Worm (Caenorhabditis elegans) whole organism, young adult: ENCODE measurements around the gene C55B6.7.

Source experiments
- C17E4.6 ChIP-seq: fragments of 200-800 bp; sonication (Bioruptor generic); IDR thresholded peaks from 2 replicates; pipeline ENCODE4 v1.3.6; 2022; ENCODE audit warnings: missing genetic modification reagents, missing genetic modification characterization, missing compliant biosample characterization
- F22D6.2 ChIP-seq: sonication (generic microtip); optimal IDR thresholded peaks from 2 replicates; lab custom pipeline; 2016; ENCODE audit warnings: mild to moderate bottlenecking, missing genetic modification characterization, missing compliant biosample characterization
- F33H1.4 ChIP-seq: fragments of 200-800 bp; sonication (Bioruptor generic); IDR thresholded peaks from 2 replicates; pipeline ENCODE4 v1.3.6; 2022; ENCODE audit warnings: missing genetic modification reagents, missing genetic modification characterization, missing compliant biosample characterization
- T07F8.4 ChIP-seq: sonication (generic microtip); optimal IDR thresholded peaks from 2 replicates; lab custom pipeline; 2016; ENCODE audit warnings: mild to moderate bottlenecking, missing genetic modification characterization, moderate library complexity, missing compliant biosample characterization
- Y53G8AR.9 ChIP-seq: fragments of 200-800 bp; sonication (Bioruptor generic); conservative IDR thresholded peaks from 2 replicates; pipeline ENCODE4 v1.3.6; 2022; ENCODE audit warnings: missing genetic modification reagents, missing genetic modification characterization, missing compliant biosample characterization
- Y79H2A.3 ChIP-seq: fragments of 200-800 bp; sonication (Bioruptor generic); conservative IDR thresholded peaks from 2 replicates; pipeline ENCODE4 v1.3.6; 2022; ENCODE audit warnings: missing genetic modification reagents, missing genetic modification characterization, missing compliant biosample characterization
- Y95B8A.8 ChIP-seq: fragments of 200-800 bp; sonication (Bioruptor generic); IDR thresholded peaks from 2 replicates; pipeline ENCODE4 v1.3.6; 2022; ENCODE audit warnings: missing genetic modification reagents, missing genetic modification characterization, missing compliant biosample characterization
- akir-1 ChIP-seq: fragments of 200-800 bp; sonication (Bioruptor generic); optimal IDR thresholded peaks from 2 replicates; lab custom pipeline; 2018; ENCODE audit warnings: mild to moderate bottlenecking, missing genetic modification characterization, moderate library complexity, missing compliant biosample characterization
- athp-1 ChIP-seq: sonication (generic microtip); optimal IDR thresholded peaks from 2 replicates; lab custom pipeline; 2017; ENCODE audit warnings: mild to moderate bottlenecking, missing genetic modification characterization, missing compliant biosample characterization
- attf-3 ChIP-seq: fragments of 200-800 bp; sonication (Bioruptor generic); conservative IDR thresholded peaks from 2 replicates; pipeline ENCODE4 v1.3.6; 2022; ENCODE audit warnings: missing genetic modification reagents, missing genetic modification characterization, missing compliant biosample characterization
- bed-1 ChIP-seq: fragments of 200-800 bp; sonication (Bioruptor generic); IDR thresholded peaks from 2 replicates; pipeline ENCODE4 v1.3.6; 2022; ENCODE audit warnings: missing genetic modification reagents, missing genetic modification characterization, missing compliant biosample characterization
- cebp-1 ChIP-seq, 2 experiments: fragments of 200-800 bp in 1 of 2; sonication (Bioruptor generic) in 1 of 2; sonication (generic microtip) in 1 of 2; IDR thresholded peaks in 1 of 2; optimal IDR thresholded peaks in 1 of 2; 2 replicates each; pipeline versions ENCODE4 v1.3.6 to Lab custom; 2017 to 2022; ENCODE audit warnings: missing compliant biosample characterization in 2 of 2, missing genetic modification characterization in 2 of 2, mild to moderate bottlenecking in 1 of 2, missing genetic modification reagents in 1 of 2, moderate library complexity in 1 of 2
- ceh-91 ChIP-seq: fragments of 200-800 bp; sonication (Bioruptor generic); IDR thresholded peaks from 2 replicates; pipeline ENCODE4 v1.3.6; 2022; ENCODE audit warnings: missing genetic modification reagents, missing genetic modification characterization, missing compliant biosample characterization
- chd-7 ChIP-seq: sonication (generic microtip); optimal IDR thresholded peaks from 2 replicates; lab custom pipeline; 2016; ENCODE audit warnings: mild to moderate bottlenecking, missing genetic modification characterization, moderate library complexity, missing compliant biosample characterization
- dox-1 ChIP-seq: fragments of 200-800 bp; sonication (Bioruptor generic); IDR thresholded peaks from 2 replicates; pipeline ENCODE4 v1.3.6; 2022; ENCODE audit warnings: missing genetic modification reagents, missing genetic modification characterization, missing compliant biosample characterization
- egl-44 ChIP-seq: fragments of 200-800 bp; sonication (Bioruptor generic); IDR thresholded peaks from 2 replicates; pipeline ENCODE4 v1.3.6; 2022; ENCODE audit warnings: missing genetic modification reagents, missing genetic modification characterization, missing compliant biosample characterization
- him-1 ChIP-seq: sonication (generic microtip); optimal IDR thresholded peaks from 2 replicates; lab custom pipeline; 2016; ENCODE audit warnings: missing genotype, missing genetic modification reagents, missing genetic modification characterization, missing compliant biosample characterization
- hrde-1 ChIP-seq: sonication (generic microtip); optimal IDR thresholded peaks from 2 replicates; lab custom pipeline; 2016; ENCODE audit warnings: missing genetic modification characterization, mild to moderate bottlenecking, missing compliant biosample characterization, moderate library complexity, missing genotype, missing genetic modification reagents, borderline replicate concordance
- lin-26 ChIP-seq: fragments of 200-800 bp; sonication (Bioruptor generic); IDR thresholded peaks from 2 replicates; pipeline ENCODE4 v1.3.6; 2022; ENCODE audit warnings: missing genetic modification reagents, missing genetic modification characterization, missing compliant biosample characterization
- lin-54 ChIP-seq: fragments of 200-800 bp; sonication (Bioruptor generic); optimal IDR thresholded peaks from 2 replicates; lab custom pipeline; 2018; ENCODE audit warnings: mild to moderate bottlenecking, missing genetic modification characterization, missing compliant biosample characterization
- lsl-1 ChIP-seq: fragments of 200-800 bp; sonication (Bioruptor generic); optimal IDR thresholded peaks from 2 replicates; lab custom pipeline; 2018; ENCODE audit warnings: mild to moderate bottlenecking, missing genetic modification characterization, moderate library complexity, missing compliant biosample characterization
- nhr-90 ChIP-seq: sonication (generic microtip); optimal IDR thresholded peaks from 2 replicates; lab custom pipeline; 2016; ENCODE audit warnings: missing genotype, mild to moderate bottlenecking, missing genetic modification characterization, missing compliant biosample characterization
- pbrm-1 ChIP-seq: fragments of 200-800 bp; sonication (Bioruptor generic); IDR thresholded peaks from 2 replicates; pipeline ENCODE4 v1.3.6; 2022; ENCODE audit warnings: missing genetic modification reagents, missing genetic modification characterization, missing compliant biosample characterization
- sdz-38 ChIP-seq: sonication (generic microtip); optimal IDR thresholded peaks from 2 replicates; lab custom pipeline; 2016; ENCODE audit warnings: missing genotype, missing genetic modification characterization, missing compliant biosample characterization
- sea-2 ChIP-seq: fragments of 200-800 bp; sonication (Bioruptor generic); IDR thresholded peaks from 2 replicates; pipeline ENCODE4 v1.3.6; 2022; ENCODE audit warnings: missing genetic modification characterization, missing compliant biosample characterization
- snpc-1.1 ChIP-seq: sonication (generic microtip); optimal IDR thresholded peaks from 2 replicates; lab custom pipeline; 2017; ENCODE audit warnings: missing genetic modification characterization, mild to moderate bottlenecking, missing compliant biosample characterization, antibody characterized with exemption, moderate library complexity, missing genotype, missing genetic modification reagents; ENCODE audit not compliant: insufficient read depth
- sptf-2 ChIP-seq: fragments of 200-800 bp; sonication (Bioruptor generic); optimal IDR thresholded peaks from 2 replicates; lab custom pipeline; 2018; ENCODE audit warnings: mild to moderate bottlenecking, missing genetic modification characterization, missing compliant biosample characterization
- zim-3 ChIP-seq: sonication (generic microtip); optimal IDR thresholded peaks from 2 replicates; lab custom pipeline; 2017; ENCODE audit warnings: mild to moderate bottlenecking, missing genetic modification characterization, moderate library complexity, missing compliant biosample characterization
- ztf-18 ChIP-seq: sonication (generic microtip); optimal IDR thresholded peaks from 2 replicates; lab custom pipeline; 2016; ENCODE audit warnings: missing genotype, mild to moderate bottlenecking, missing genetic modification characterization, missing compliant biosample characterization

The C55B6.7 gene

ce11 chrX:7217704-7218479 lies 26.1 kb upstream of the C55B6.7 start, which contains the start of gene syd-9 (continued):
- no peak for TF ChIP-seq T07F8.4 (tag; lab: Kevin White, UChicago)
- 0 out of 2 replicates have a peak, but pooled peaks have one; percentile 16 for TF ChIP-seq lin-26 (GFP tag; lab: Robert Waterston, UW)

- TF ChIP-seq lin-26 (GFP tag; lab: Robert Waterston, UW) (no peak), pbrm-1 (no peak), lsl-1 (no peak), zim-3 (tag; lab: Kevin White, UChicago) (no peak), Y95B8A.8 (no peak), C17E4.6 (GFP tag; lab: Robert Waterston, UW) (no peak), ceh-91 (GFP tag; lab: Robert Waterston, UW) (no peak), hrde-1 (tag; lab: Kevin White, UChicago) (no peak), chd-7 (tag; lab: Kevin White, UChicago) (no peak), attf-3 (GFP tag; lab: Robert Waterston, UW) (no peak), sdz-38 (no peak)
Measured at ce11 chrX:7211405-7211804, 19.6 kb upstream of the C55B6.7 start, which contains the start of gene spp-22. Gene spp-22 (plus strand): TSS chrX:7211705.

- no peak for TF ChIP-seq cebp-1 (GFP tag; IDR thresholded peaks at IDR 0.05; lab: Robert Waterston, UW)
- no peak for TF ChIP-seq cebp-1 (tag; optimal IDR thresholded peaks at IDR 0.05; lab: Kevin White, UChicago)
- no peak for TF ChIP-seq him-1 (tag; lab: Kevin White, UChicago)
- no peak for TF ChIP-seq sptf-2
- TF ChIP-seq snpc-1.1 = no peak
- no peak for TF ChIP-seq Y79H2A.3
- TF ChIP-seq Y53G8AR.9 (GFP tag; lab: Robert Waterston, UW) = no peak
- no peak for TF ChIP-seq egl-44 (GFP tag; lab: Robert Waterston, UW)
Measured at ce11 chrX:7210467-7211107, 18.8 kb upstream of the C55B6.7 start.

- no peak for TF ChIP-seq sea-2 (GFP tag; lab: Robert Waterston, UW)
- no peak for TF ChIP-seq F22D6.2 (tag; lab: Kevin White, UChicago)
- TF ChIP-seq bed-1 (GFP tag; lab: Robert Waterston, UW) = no peak
- TF ChIP-seq akir-1 (GFP tag; lab: Kevin White, UChicago) = no peak
- TF ChIP-seq hrde-1 (tag; lab: Kevin White, UChicago) = no peak
- TF ChIP-seq C17E4.6 (GFP tag; lab: Robert Waterston, UW) = no peak
- TF ChIP-seq F33H1.4 = no peak
- TF ChIP-seq nhr-90 (tag; lab: Kevin White, UChicago) = no peak
- TF ChIP-seq ztf-18 (tag; lab: Kevin White, UChicago) = no peak
- no peak for TF ChIP-seq dox-1 (GFP tag; lab: Robert Waterston, UW)
- no peak for TF ChIP-seq sdz-38
- no peak for TF ChIP-seq ceh-91 (GFP tag; lab: Robert Waterston, UW)
- no peak for TF ChIP-seq lin-54 (GFP tag; lab: Kevin White, UChicago)
- no peak for TF ChIP-seq athp-1 (tag; lab: Kevin White, UChicago)
Measured at ce11 chrX:7209151-7209550, 17.4 kb upstream of the C55B6.7 start.
